Worm (Caenorhabditis elegans): Measurements from ENCODE around the gene fipr-16.

The fipr-16 gene

DNA sequence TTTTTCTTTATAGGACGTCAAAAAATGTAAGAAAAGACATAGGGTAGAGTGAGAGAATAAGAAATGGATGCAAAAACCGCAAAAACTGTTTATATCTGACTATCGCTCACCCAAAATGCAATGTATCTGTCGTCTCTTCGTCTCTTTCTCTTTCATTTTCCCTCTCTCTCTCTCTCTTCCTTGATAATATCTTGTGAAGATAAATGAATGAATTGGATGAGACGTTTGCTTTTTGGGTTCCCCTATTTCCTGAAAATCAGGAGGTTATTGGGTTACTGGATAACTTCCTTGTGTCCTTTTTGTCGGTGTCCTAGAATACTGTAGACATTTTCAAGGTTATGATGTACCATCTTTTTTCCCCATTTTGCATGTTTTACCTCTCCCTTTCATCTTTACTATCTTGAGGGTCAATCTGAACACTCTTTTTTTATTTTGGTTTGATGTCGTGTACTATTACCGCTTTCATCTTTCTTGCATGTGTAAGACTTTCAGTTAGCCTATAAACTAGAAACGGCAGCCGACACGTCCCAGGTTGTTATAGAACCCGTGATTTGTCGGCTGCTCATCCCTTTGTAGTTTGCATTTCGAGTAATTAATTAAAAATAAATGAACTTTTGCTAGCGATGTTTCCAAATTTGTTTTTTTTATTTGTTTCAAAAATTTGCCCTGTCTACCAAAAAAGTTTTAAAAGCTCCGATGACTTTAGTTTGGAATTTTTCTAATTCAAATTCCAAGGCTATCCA is 15.3 kb downstream of the fipr-16 start:
- no peak for TF ChIP-seq lin-39 (tag; optimal IDR thresholded peaks at IDR 0.05)
- TF ChIP-seq egl-27 (tag; optimal IDR thresholded peaks at IDR 0.05) = peak; percentile 34
- peak; percentile 47 for TF ChIP-seq nhr-25 (tag; optimal IDR thresholded peaks at IDR 0.05)
- peak; percentile 84 for TF ChIP-seq snpc-4 (tag; optimal IDR thresholded peaks at IDR 0.05)
- peak; percentile 32 for TF ChIP-seq ceh-16 (tag; optimal IDR thresholded peaks at IDR 0.05)

DNA sequence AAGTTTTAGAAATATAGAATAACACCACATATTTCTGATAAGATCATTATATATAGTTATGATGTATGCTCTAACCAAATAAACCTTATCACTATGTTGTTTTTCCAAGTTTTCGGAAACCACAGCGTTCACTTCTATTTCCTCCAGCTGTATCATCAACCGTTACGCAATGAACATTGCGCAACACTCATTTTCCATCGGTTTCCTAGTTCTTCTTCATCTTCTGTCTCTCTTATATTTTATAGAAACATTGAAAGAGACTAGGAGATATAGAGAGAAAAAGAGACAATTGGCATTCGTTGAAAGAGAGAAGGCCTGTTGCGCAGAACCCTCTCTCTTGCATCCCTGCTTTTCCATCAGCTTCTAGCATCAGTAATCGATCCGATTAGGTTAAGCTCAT is 16.5 kb downstream of the fipr-16 start:
- peak; percentile 15 for TF ChIP-seq egl-27 (tag; optimal IDR thresholded peaks at IDR 0.05)
- TF ChIP-seq mab-5 (tag; optimal IDR thresholded peaks at IDR 0.05) = no peak
- no peak for TF ChIP-seq nhr-12 (tag; optimal IDR thresholded peaks at IDR 0.05)
- no peak for TF ChIP-seq ztf-4 (tag; optimal IDR thresholded peaks at IDR 0.05)
- no peak for TF ChIP-seq elt-1 (tag; optimal IDR thresholded peaks at IDR 0.05)
- peak; percentile 34 for TF ChIP-seq nhr-21 (tag; optimal IDR thresholded peaks at IDR 0.05)
- no peak for TF ChIP-seq fos-1 (tag; optimal IDR thresholded peaks at IDR 0.05)
- TF ChIP-seq C34F6.9 (tag; optimal IDR thresholded peaks at IDR 0.05) = no peak
- no peak for TF ChIP-seq unc-62 (GFP tag; optimal IDR thresholded peaks at IDR 0.05)
- TF ChIP-seq Y55F3AM.14 (GFP tag; optimal IDR thresholded peaks at IDR 0.05) = no peak

ce11 chrIII:8573869-8574268 is 16.9 kb downstream of the fipr-16 start:
- no peak for TF ChIP-seq nhr-6 (tag; optimal IDR thresholded peaks at IDR 0.05)
- TF ChIP-seq elt-1 (tag; optimal IDR thresholded peaks at IDR 0.05) = peak; percentile 35
- no peak for TF ChIP-seq elt-3 (tag; optimal IDR thresholded peaks at IDR 0.05)
- TF ChIP-seq egl-27 (tag; optimal IDR thresholded peaks at IDR 0.05) = no peak
- peak; percentile 68 for TF ChIP-seq blmp-1 (tag; optimal IDR thresholded peaks at IDR 0.05; ENCODE audit: insufficient read depth)

ce11 chrIII:8573301-8573700 is 17.5 kb downstream of the fipr-16 start:
- TF ChIP-seq ztf-11 (tag; optimal IDR thresholded peaks at IDR 0.05) (no peak), peb-1 (tag; optimal IDR thresholded peaks at IDR 0.05) (no peak), ztf-4 (tag; optimal IDR thresholded peaks at IDR 0.05) (no peak), Y55F3AM.14 (GFP tag; optimal IDR thresholded peaks at IDR 0.05) (no peak), unc-39 (tag; optimal IDR thresholded peaks at IDR 0.05) (no peak), skn-1 (tag; optimal IDR thresholded peaks at IDR 0.05) (no peak), ceh-82 (tag; optimal IDR thresholded peaks at IDR 0.05) (no peak), nhr-10 (tag; optimal IDR thresholded peaks at IDR 0.05) (no peak), nhr-12 (tag; optimal IDR thresholded peaks at IDR 0.05) (no peak)

- TF ChIP-seq nhr-10 (tag; optimal IDR thresholded peaks at IDR 0.05) (no peak), ztf-4 (tag; optimal IDR thresholded peaks at IDR 0.05) (no peak), nhr-25 (tag; optimal IDR thresholded peaks at IDR 0.05) (peak; percentile 35), unc-62 (GFP tag; optimal IDR thresholded peaks at IDR 0.05) (no peak), mbf-1 (tag; optimal IDR thresholded peaks at IDR 0.05) (no peak), blmp-1 (tag; optimal IDR thresholded peaks at IDR 0.05; ENCODE audit: insufficient read depth) (peak; percentile 49), crh-2 (tag; optimal IDR thresholded peaks at IDR 0.05) (no peak)
Measured at ce11 chrIII:8571845-8572244, 18.9 kb downstream of the fipr-16 start.

ce11 chrIII:8570289-8570688 is 20.5 kb downstream of the fipr-16 start:
- TF ChIP-seq F13H6.1 (tag; optimal IDR thresholded peaks at IDR 0.05) = no peak
- TF ChIP-seq crh-2 (tag; optimal IDR thresholded peaks at IDR 0.05) = no peak
- no peak for TF ChIP-seq sma-3 (GFP tag; optimal IDR thresholded peaks at IDR 0.05)
- TF ChIP-seq C34F6.9 (tag; optimal IDR thresholded peaks at IDR 0.05) = no peak

DNA sequence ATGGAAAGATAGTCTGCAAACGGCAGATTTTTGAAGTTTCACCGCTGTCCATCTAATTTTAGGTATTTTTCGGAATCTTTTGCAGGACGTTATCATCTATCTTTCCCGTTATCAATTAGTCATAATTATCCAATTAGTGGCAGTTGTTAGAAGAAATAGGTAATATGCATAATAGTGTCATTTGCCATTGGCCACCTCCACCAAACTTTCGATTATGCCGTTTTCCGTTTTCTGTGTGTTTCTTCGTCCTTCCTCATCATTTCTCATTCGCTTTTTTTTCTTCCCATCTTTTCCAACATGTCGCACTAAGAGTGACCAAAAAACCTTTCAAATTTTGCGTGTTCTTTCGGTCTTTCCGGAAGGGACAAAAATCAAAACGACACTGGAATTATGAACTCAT is 26.4 kb downstream of the fipr-16 start:
- TF ChIP-seq R02D3.7 (tag; optimal IDR thresholded peaks at IDR 0.05) (no peak), ceh-16 (tag; optimal IDR thresholded peaks at IDR 0.05) (no peak), nhr-21 (tag; optimal IDR thresholded peaks at IDR 0.05) (no peak), unc-39 (tag; optimal IDR thresholded peaks at IDR 0.05) (no peak), ceh-82 (tag; optimal IDR thresholded peaks at IDR 0.05) (no peak), nhr-23 (tag; optimal IDR thresholded peaks at IDR 0.05) (no peak), sma-9 (GFP tag; optimal IDR thresholded peaks at IDR 0.05) (no peak), sma-9 (tag; optimal IDR thresholded peaks at IDR 0.05) (no peak), nhr-11 (tag; optimal IDR thresholded peaks at IDR 0.05) (no peak), nhr-237 (tag; optimal IDR thresholded peaks at IDR 0.05) (no peak), elt-3 (tag; optimal IDR thresholded peaks at IDR 0.05) (no peak), lin-11 (tag; optimal IDR thresholded peaks at IDR 0.05) (no peak), peb-1 (tag; optimal IDR thresholded peaks at IDR 0.05) (no peak), snpc-4 (tag; optimal IDR thresholded peaks at IDR 0.05) (no peak), nhr-10 (tag; optimal IDR thresholded peaks at IDR 0.05) (no peak)
